Worm (Caenorhabditis elegans) whole organism, young adult: ENCODE measurements around the gene unc-10.
A peak's percentile ranks its signal among the peaks of the same experiment; 100 is the strongest.

Experiments used
- B0019.2 ChIP-seq: fragments of 200-800 bp; sonication (Bioruptor generic); conservative IDR thresholded peaks from 2 replicates; pipeline ENCODE4 v1.3.6; 2022; ENCODE audit warnings: missing genetic modification reagents, missing genetic modification characterization, missing compliant biosample characterization
- B0261.1 ChIP-seq: sonication (generic microtip); optimal IDR thresholded peaks from 2 replicates; lab custom pipeline; 2016; ENCODE audit warnings: mild to moderate bottlenecking, missing genetic modification characterization, moderate library complexity, missing compliant biosample characterization
- C06A6.2 ChIP-seq: fragments of 200-800 bp; sonication (Bioruptor generic); conservative IDR thresholded peaks from 2 replicates; pipeline ENCODE4 v1.3.6; 2022; ENCODE audit warnings: missing genetic modification characterization, missing compliant biosample characterization
- C17E4.6 ChIP-seq: fragments of 200-800 bp; sonication (Bioruptor generic); IDR thresholded peaks from 2 replicates; pipeline ENCODE4 v1.3.6; 2022; ENCODE audit warnings: missing genetic modification reagents, missing genetic modification characterization, missing compliant biosample characterization
- F10E7.11 ChIP-seq: sonication (generic microtip); optimal IDR thresholded peaks from 2 replicates; lab custom pipeline; 2017; ENCODE audit warnings: mild to moderate bottlenecking, missing genetic modification characterization, moderate library complexity, missing compliant biosample characterization
- F33H1.4 ChIP-seq: fragments of 200-800 bp; sonication (Bioruptor generic); IDR thresholded peaks from 2 replicates; pipeline ENCODE4 v1.3.6; 2022; ENCODE audit warnings: missing genetic modification reagents, missing genetic modification characterization, missing compliant biosample characterization
- T26A5.8 ChIP-seq: sonication (generic microtip); optimal IDR thresholded peaks from 2 replicates; lab custom pipeline; 2016; ENCODE audit warnings: missing genetic modification characterization, missing compliant biosample characterization
- Y53F4B.3 ChIP-seq: fragments of 200-800 bp; sonication (Bioruptor generic); IDR thresholded peaks from 2 replicates; pipeline ENCODE4 v1.3.6; 2022; ENCODE audit warnings: missing genetic modification reagents, missing genetic modification characterization, missing compliant biosample characterization
- Y56A3A.18 ChIP-seq: fragments of 200-800 bp; sonication (Bioruptor generic); IDR thresholded peaks from 2 replicates; pipeline ENCODE4 v1.3.6; 2022; ENCODE audit warnings: missing genetic modification reagents, missing genetic modification characterization, missing compliant biosample characterization
- Y67H2A.10 ChIP-seq: fragments of 200-800 bp; sonication (Bioruptor generic); conservative IDR thresholded peaks from 2 replicates; pipeline ENCODE4 v1.3.6; 2022; ENCODE audit warnings: missing genetic modification reagents, missing genetic modification characterization, missing compliant biosample characterization
- athp-1 ChIP-seq: sonication (generic microtip); optimal IDR thresholded peaks from 2 replicates; lab custom pipeline; 2017; ENCODE audit warnings: mild to moderate bottlenecking, missing genetic modification characterization, missing compliant biosample characterization
- bed-2 ChIP-seq: fragments of 200-800 bp; sonication (Bioruptor generic); IDR thresholded peaks from 2 replicates; pipeline ENCODE4 v1.3.6; 2022; ENCODE audit warnings: missing genetic modification reagents, missing genetic modification characterization, missing compliant biosample characterization
- cebp-1 ChIP-seq, 2 experiments: fragments of 200-800 bp in 1 of 2; sonication (Bioruptor generic) in 1 of 2; sonication (generic microtip) in 1 of 2; IDR thresholded peaks in 1 of 2; optimal IDR thresholded peaks in 1 of 2; 2 replicates each; pipeline versions ENCODE4 v1.3.6 to Lab custom; 2017 to 2022; ENCODE audit warnings: missing compliant biosample characterization in 2 of 2, missing genetic modification characterization in 2 of 2, mild to moderate bottlenecking in 1 of 2, missing genetic modification reagents in 1 of 2, moderate library complexity in 1 of 2
- ceh-100 ChIP-seq: fragments of 200-800 bp; sonication (Bioruptor generic); IDR thresholded peaks from 2 replicates; pipeline ENCODE4 v1.3.6; 2022; ENCODE audit warnings: missing genetic modification reagents, missing genetic modification characterization, missing compliant biosample characterization
- ceh-27 ChIP-seq: fragments of 200-800 bp; sonication (Bioruptor generic); optimal IDR thresholded peaks from 2 replicates; lab custom pipeline; 2018; ENCODE audit warnings: mild to moderate bottlenecking, missing genetic modification characterization, moderate library complexity, missing compliant biosample characterization
- ceh-40 ChIP-seq: fragments of 200-800 bp; sonication (Bioruptor generic); IDR thresholded peaks from 2 replicates; pipeline ENCODE4 v1.3.6; 2022; ENCODE audit warnings: missing genetic modification characterization, missing compliant biosample characterization
- ceh-58 ChIP-seq: fragments of 200-800 bp; sonication (Bioruptor generic); IDR thresholded peaks from 2 replicates; pipeline ENCODE4 v1.3.6; 2022; ENCODE audit warnings: missing genetic modification characterization, missing compliant biosample characterization
- ceh-91 ChIP-seq: fragments of 200-800 bp; sonication (Bioruptor generic); IDR thresholded peaks from 2 replicates; pipeline ENCODE4 v1.3.6; 2022; ENCODE audit warnings: missing genetic modification reagents, missing genetic modification characterization, missing compliant biosample characterization
- chd-7 ChIP-seq: sonication (generic microtip); optimal IDR thresholded peaks from 2 replicates; lab custom pipeline; 2016; ENCODE audit warnings: mild to moderate bottlenecking, missing genetic modification characterization, moderate library complexity, missing compliant biosample characterization
- dox-1 ChIP-seq: fragments of 200-800 bp; sonication (Bioruptor generic); IDR thresholded peaks from 2 replicates; pipeline ENCODE4 v1.3.6; 2022; ENCODE audit warnings: missing genetic modification reagents, missing genetic modification characterization, missing compliant biosample characterization
- dpff-1 ChIP-seq: sonication (generic microtip); optimal IDR thresholded peaks from 2 replicates; lab custom pipeline; 2017; ENCODE audit warnings: mild to moderate bottlenecking, missing genetic modification characterization, missing compliant biosample characterization
- efl-1 ChIP-seq: fragments of 150-350 bp; optimal IDR thresholded peaks from 2 replicates; lab custom pipeline; 2014; ENCODE audit warnings: missing biosample characterization, missing genetic modification reagents, missing genetic modification characterization
- egl-44 ChIP-seq: fragments of 200-800 bp; sonication (Bioruptor generic); IDR thresholded peaks from 2 replicates; pipeline ENCODE4 v1.3.6; 2022; ENCODE audit warnings: missing genetic modification reagents, missing genetic modification characterization, missing compliant biosample characterization
- ekl-4 ChIP-seq: fragments of 200-800 bp; sonication (Bioruptor generic); IDR thresholded peaks from 2 replicates; pipeline ENCODE4 v1.3.6; 2022; ENCODE audit warnings: missing genetic modification reagents, missing genetic modification characterization, missing compliant biosample characterization
- fkh-3 ChIP-seq: sonication (generic microtip); optimal IDR thresholded peaks from 2 replicates; lab custom pipeline; 2016; ENCODE audit warnings: mild to moderate bottlenecking, missing genetic modification characterization, missing compliant biosample characterization
- gei-17 ChIP-seq: fragments of 200-800 bp; sonication (Bioruptor generic); optimal IDR thresholded peaks from 2 replicates; lab custom pipeline; 2018; ENCODE audit warnings: mild to moderate bottlenecking, missing genetic modification characterization, missing compliant biosample characterization
- him-1 ChIP-seq: sonication (generic microtip); optimal IDR thresholded peaks from 2 replicates; lab custom pipeline; 2016; ENCODE audit warnings: missing genotype, missing genetic modification reagents, missing genetic modification characterization, missing compliant biosample characterization
- hlh-26 ChIP-seq: fragments of 200-800 bp; sonication (Bioruptor generic); conservative IDR thresholded peaks from 2 replicates; pipeline ENCODE4 v1.3.6; 2022; ENCODE audit warnings: missing genetic modification reagents, missing genetic modification characterization, missing compliant biosample characterization
- let-607 ChIP-seq, 2 experiments: fragments of 200-800 bp in 1 of 2; sonication (Bioruptor generic) in 1 of 2; sonication (generic microtip) in 1 of 2; optimal IDR thresholded peaks; 2 replicates each; lab custom pipeline; 2016 to 2018; ENCODE audit warnings: mild to moderate bottlenecking in 2 of 2, missing compliant biosample characterization in 2 of 2, missing genetic modification characterization in 2 of 2, moderate library complexity in 2 of 2, missing genotype in 1 of 2
- lin-35 ChIP-seq, 3 experiments: fragments of 150-350 bp in 2 of 3; sonication (generic microtip) in 1 of 3; optimal IDR thresholded peaks; 2 replicates each; lab custom pipeline; 2014 to 2018; ENCODE audit warnings: missing biosample characterization in 3 of 3, missing genetic modification characterization in 3 of 3, missing genetic modification reagents in 3 of 3
- lin-40 ChIP-seq: sonication (generic microtip); optimal IDR thresholded peaks from 2 replicates; lab custom pipeline; 2016; ENCODE audit warnings: missing genetic modification characterization, mild to moderate bottlenecking, missing compliant biosample characterization, missing genotype, missing genetic modification reagents
- lir-1 ChIP-seq: fragments of 200-800 bp; sonication (Bioruptor generic); conservative IDR thresholded peaks from 2 replicates; pipeline ENCODE4 v1.3.6; 2022; ENCODE audit warnings: missing genetic modification reagents, missing genetic modification characterization, missing compliant biosample characterization
- madf-8 ChIP-seq: fragments of 200-800 bp; sonication (Bioruptor generic); conservative IDR thresholded peaks from 2 replicates; pipeline ENCODE4 v1.3.6; 2022; ENCODE audit warnings: missing genetic modification reagents, missing genetic modification characterization, missing compliant biosample characterization
- mel-28 ChIP-seq: sonication (generic microtip); optimal IDR thresholded peaks from 2 replicates; lab custom pipeline; 2016; ENCODE audit warnings: borderline replicate concordance, mild to moderate bottlenecking, missing genetic modification characterization, missing compliant biosample characterization
- nhr-120 ChIP-seq: fragments of 200-800 bp; sonication (Bioruptor generic); IDR thresholded peaks from 2 replicates; pipeline ENCODE4 v1.3.6; 2022; ENCODE audit warnings: missing genetic modification characterization, missing compliant biosample characterization
- nhr-179 ChIP-seq: sonication (generic microtip); optimal IDR thresholded peaks from 2 replicates; lab custom pipeline; 2016; ENCODE audit warnings: mild to moderate bottlenecking, missing genetic modification characterization, missing compliant biosample characterization
- nhr-80 ChIP-seq: sonication (generic microtip); optimal IDR thresholded peaks from 2 replicates; lab custom pipeline; 2016; ENCODE audit warnings: missing genetic modification characterization, missing compliant biosample characterization
- pha-4 ChIP-seq: fragments of 150-350 bp; sonication (generic microtip); optimal IDR thresholded peaks from 2 replicates; lab custom pipeline; 2014; ENCODE audit warnings: missing biosample characterization, missing genetic modification reagents, missing genetic modification characterization
- repo-1 ChIP-seq: sonication (generic microtip); optimal IDR thresholded peaks from 2 replicates; lab custom pipeline; 2017; ENCODE audit warnings: mild to moderate bottlenecking, missing genetic modification characterization, missing compliant biosample characterization
- sdz-38 ChIP-seq: sonication (generic microtip); optimal IDR thresholded peaks from 2 replicates; lab custom pipeline; 2016; ENCODE audit warnings: missing genotype, missing genetic modification characterization, missing compliant biosample characterization
- snpc-1.1 ChIP-seq: sonication (generic microtip); optimal IDR thresholded peaks from 2 replicates; lab custom pipeline; 2017; ENCODE audit warnings: missing genetic modification characterization, mild to moderate bottlenecking, missing compliant biosample characterization, antibody characterized with exemption, moderate library complexity, missing genotype, missing genetic modification reagents; ENCODE audit not compliant: insufficient read depth
- snpc-3.4 ChIP-seq: sonication (generic microtip); optimal IDR thresholded peaks from 2 replicates; lab custom pipeline; 2017; ENCODE audit warnings: missing genetic modification characterization, mild to moderate bottlenecking, missing compliant biosample characterization, antibody characterized with exemption, moderate library complexity, missing genotype, missing genetic modification reagents
- snpc-4 ChIP-seq, 5 experiments: fragments of 150-350 bp in 1 of 5; sonication (generic microtip) in 4 of 5; optimal IDR thresholded peaks; 2 replicates each; lab custom pipeline; 2014 to 2018; ENCODE audit warnings: missing genetic modification characterization in 5 of 5, missing biosample characterization in 3 of 5, antibody characterized with exemption in 2 of 5, mild to moderate bottlenecking in 2 of 5, missing compliant biosample characterization in 2 of 5, missing genotype in 2 of 5, moderate library complexity in 2 of 5, missing genetic modification reagents in 1 of 5
- unc-130 ChIP-seq: sonication (generic microtip); optimal IDR thresholded peaks from 2 replicates; lab custom pipeline; 2016; ENCODE audit warnings: missing genetic modification reagents, missing genetic modification characterization, missing compliant biosample characterization
- xnd-1 ChIP-seq: sonication (generic microtip); optimal IDR thresholded peaks from 2 replicates; lab custom pipeline; 2016; ENCODE audit warnings: missing genotype, missing genetic modification reagents, missing genetic modification characterization, missing compliant biosample characterization
- ztf-6 ChIP-seq: fragments of 200-800 bp; sonication (Bioruptor generic); IDR thresholded peaks from 2 replicates; pipeline ENCODE4 v1.3.6; 2022; ENCODE audit warnings: missing genetic modification reagents, missing genetic modification characterization, missing compliant biosample characterization

The unc-10 gene

ce11 chrX:7264591-7265306 lies 15.4 kb downstream of the unc-10 start (continued):
- TF ChIP-seq let-607 (tag; optimal IDR thresholded peaks at IDR 0.05; lab: Kevin White, UChicago) (peak; percentile 2 to 61), nhr-80 (tag; lab: Kevin White, UChicago) (peak; percentile 95), Y67H2A.10 (GFP tag; lab: Robert Waterston, UW) (no peak), cebp-1 (GFP tag; IDR thresholded peaks at IDR 0.05; lab: Robert Waterston, UW) (peak; percentile 72), cebp-1 (tag; optimal IDR thresholded peaks at IDR 0.05; lab: Kevin White, UChicago) (peak; percentile 89), mel-28 (no peak), unc-130 (GFP tag; lab: Kevin White, UChicago) (no peak), T26A5.8 (tag; lab: Kevin White, UChicago) (no peak), gei-17 (peak; percentile 80), ceh-27 (peak; percentile 93), lir-1 (GFP tag; lab: Robert Waterston, UW) (peak; percentile 100), ekl-4 (GFP tag; lab: Robert Waterston, UW) (no peak), ceh-91 (GFP tag; lab: Robert Waterston, UW) (no peak), him-1 (no peak), ceh-40 (GFP tag; lab: Robert Waterston, UW) (no peak), Y56A3A.18 (GFP tag; lab: Robert Waterston, UW) (0 out of 2 replicates have a peak, but pooled peaks have one; percentile 50), sdz-38 (tag; lab: Kevin White, UChicago) (no peak), F33H1.4 (GFP tag; lab: Robert Waterston, UW) (no peak), snpc-4 (GFP tag; optimal IDR thresholded peaks at IDR 0.05; lab: Kevin White, UChicago) (no peak), snpc-4 (tag; optimal IDR thresholded peaks at IDR 0.05; lab: Kevin White, UChicago) (peak in 3 of 4 experiments; percentile 49 to 79 (median 73)), snpc-1.1 (tag; lab: Kevin White, UChicago) (no peak), F10E7.11 (tag; lab: Kevin White, UChicago) (no peak), fkh-3 (no peak), athp-1 (no peak), pha-4 (peak; percentile 38), dpff-1 (no peak), dox-1 (GFP tag; lab: Robert Waterston, UW) (peak; percentile 92; the same call in 1 of the 2 replicates), egl-44 (GFP tag; lab: Robert Waterston, UW) (no peak), madf-8 (GFP tag; lab: Robert Waterston, UW) (no peak), bed-2 (no peak), ztf-6 (peak; percentile 64), nhr-179 (no peak), Y53F4B.3 (GFP tag; lab: Robert Waterston, UW) (no peak), B0261.1 (peak; percentile 11), ceh-58 (GFP tag; lab: Robert Waterston, UW) (no peak), efl-1 (GFP tag; lab: Kevin White, UChicago) (no peak), ceh-100 (no peak), B0019.2 (no peak), C06A6.2 (GFP tag; lab: Robert Waterston, UW) (no peak), lin-35 (GFP tag; optimal IDR thresholded peaks at IDR 0.05; lab: Kevin White, UChicago) (peak in 1 of 3 experiments; percentile 54), snpc-3.4 (tag; lab: Kevin White, UChicago) (no peak), repo-1 (tag; lab: Kevin White, UChicago) (no peak), xnd-1 (tag; lab: Kevin White, UChicago) (no peak), chd-7 (peak; percentile 64), C17E4.6 (GFP tag; lab: Robert Waterston, UW) (peak; percentile 17; the same call in 1 of the 2 replicates), nhr-120 (GFP tag; lab: Robert Waterston, UW) (no peak), hlh-26 (GFP tag; lab: Robert Waterston, UW) (no peak), lin-40 (tag; lab: Kevin White, UChicago) (peak; percentile 90)
